Fruit fly (Drosophila melanogaster): ENCODE measurements around the gene Akap200.

The Akap200 gene

DNA sequence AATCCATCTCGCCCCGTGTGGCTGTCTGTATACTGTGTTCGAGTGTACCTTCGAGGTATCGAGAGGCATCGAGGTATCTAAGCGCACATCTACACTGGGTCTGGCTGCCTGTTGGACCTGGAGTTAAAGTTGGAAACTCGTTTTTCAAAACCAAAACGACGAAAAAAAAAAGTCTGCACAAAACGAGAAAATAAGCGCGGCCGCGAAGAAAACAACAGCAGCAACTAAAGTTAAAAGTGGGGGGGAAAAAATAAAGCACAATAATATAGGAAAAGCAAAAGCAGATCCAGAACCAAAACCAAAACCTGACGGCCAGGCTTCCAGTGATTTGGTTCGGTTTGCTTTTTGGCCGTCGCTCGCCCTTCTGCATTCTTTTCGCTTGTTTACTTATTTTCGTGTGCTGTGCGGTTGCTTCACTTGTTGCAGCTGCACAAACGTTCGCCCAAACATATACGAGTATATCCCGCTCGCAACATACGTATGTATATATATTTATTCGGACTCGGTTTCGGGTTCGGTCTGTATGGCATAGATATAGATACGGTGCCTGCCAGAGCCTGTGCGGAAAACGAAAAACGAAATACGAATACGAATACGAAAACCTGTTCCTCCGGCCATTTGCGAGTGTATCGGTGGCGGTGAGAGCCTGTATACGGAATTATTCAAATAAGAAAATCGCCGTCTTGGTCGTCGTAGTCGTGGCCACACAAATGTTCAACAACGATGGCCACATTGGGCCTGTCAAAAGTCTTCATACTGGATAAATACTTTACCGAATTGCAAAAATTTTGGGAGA is 63.6 kb downstream of the Akap200 start:
- TF ChIP-seq Pif1B (GFP tag; optimal IDR thresholded peaks at IDR 0.05) (peak; percentile 93), CG14655 (GFP tag; optimal IDR thresholded peaks at IDR 0.05) (no peak), CG10348 (GFP tag; IDR thresholded peaks at IDR 0.05) (no peak), CG9948 (tag; optimal IDR thresholded peaks at IDR 0.05) (peak; percentile 88), EcR (GFP tag; optimal IDR thresholded peaks at IDR 0.05) (peak; percentile 53), D1 (tag; optimal IDR thresholded peaks at IDR 0.05) (peak; percentile 91), CG17806 (tag; optimal IDR thresholded peaks at IDR 0.05) (peak; percentile 90), CG4496 (GFP tag; IDR thresholded peaks at IDR 0.05) (peak; percentile 87), gl (tag; optimal IDR thresholded peaks at IDR 0.05) (peak; percentile 98), CG34367 (tag; optimal IDR thresholded peaks at IDR 0.05) (peak; percentile 91), rn (GFP tag; IDR thresholded peaks at IDR 0.05) (peak; percentile 51; the same call in 1 of the 2 replicates), fd96Ca (GFP tag; IDR thresholded peaks at IDR 0.05) (peak; percentile 83), Snoo (tag; optimal IDR thresholded peaks at IDR 0.05) (peak; percentile 61), Pif1A (GFP tag; optimal IDR thresholded peaks at IDR 0.05) (peak; percentile 93), CG8301 (tag; optimal IDR thresholded peaks at IDR 0.05) (peak; percentile 72), CG8159 (tag; optimal IDR thresholded peaks at IDR 0.05) (peak; percentile 87), CG12605 (GFP tag; IDR thresholded peaks at IDR 0.05) (peak; percentile 95), CG32121 (GFP tag; IDR thresholded peaks at IDR 0.05) (no peak), Ets98B (GFP tag; IDR thresholded peaks at IDR 0.05) (peak; percentile 75), CG15710 (tag; optimal IDR thresholded peaks at IDR 0.05) (peak; percentile 89), CG13204 (GFP tag; optimal IDR thresholded peaks at IDR 0.05) (peak; percentile 97)

DNA sequence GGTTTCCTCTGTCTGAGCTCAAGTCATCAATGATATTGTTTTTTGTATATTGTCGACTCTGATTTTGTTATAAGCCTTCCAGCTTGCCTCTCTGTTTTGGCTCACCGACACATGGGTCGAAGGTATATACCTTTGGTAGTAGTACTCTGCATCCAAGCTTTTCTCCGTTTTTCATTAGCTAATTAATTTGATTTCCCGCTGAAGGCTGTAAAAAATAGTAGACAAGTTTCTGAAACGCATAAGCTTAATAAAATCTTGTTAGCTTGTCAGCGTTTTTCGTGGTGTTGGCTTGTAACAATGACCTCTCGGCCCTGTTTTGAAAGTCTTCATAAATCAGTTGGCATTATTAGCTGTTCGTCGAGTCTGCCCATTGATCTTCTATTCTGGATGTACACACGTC is 65.3 kb downstream of the Akap200 start:
- TF ChIP-seq D1 (tag; optimal IDR thresholded peaks at IDR 0.05) = no peak

Measured in whole organism, pupa.